Fruit fly (Drosophila melanogaster) whole organism, embryonic: ENCODE measurements around the gene RhoGAP18B.

ENCODE experiments used
- Bdp1 ChIP-seq: fragments of 200-800 bp; sonication (Bioruptor generic); optimal IDR thresholded peaks from 3 replicates; lab custom pipeline; 2016; ENCODE audit warnings: missing biosample characterization, missing genetic modification characterization
- CG11504 ChIP-seq: fragments of 200-800 bp; sonication (Bioruptor generic); optimal IDR thresholded peaks from 3 replicates; lab custom pipeline; 2019; ENCODE audit warnings: missing biosample characterization, mild to moderate bottlenecking, missing genetic modification characterization, moderate library complexity
- CG13287 ChIP-seq: fragments of 200-800 bp; sonication (Bioruptor generic); IDR thresholded peaks from 2 replicates; pipeline ENCODE4 v1.3.6; 2022; ENCODE audit warnings: missing biosample characterization, missing genetic modification characterization; ENCODE audit not compliant: partially characterized antibody
- CG14710 ChIP-seq: fragments of 200-800 bp; sonication (Bioruptor generic); optimal IDR thresholded peaks from 3 replicates; lab custom pipeline; 2019; ENCODE audit warnings: missing biosample characterization, mild to moderate bottlenecking, missing genetic modification characterization, moderate library complexity
- CG15601 ChIP-seq: fragments of 200-800 bp; sonication (Bioruptor generic); optimal IDR thresholded peaks from 3 replicates; lab custom pipeline; 2019; ENCODE audit warnings: missing biosample characterization, mild to moderate bottlenecking, missing genetic modification characterization, moderate library complexity
- CG18011 ChIP-seq: fragments of 200-800 bp; sonication (Bioruptor generic); optimal IDR thresholded peaks from 2 replicates; lab custom pipeline; 2017; ENCODE audit warnings: missing biosample characterization, missing genetic modification characterization, mild to moderate bottlenecking, moderate library complexity, missing genotype
- CG18262 ChIP-seq: fragments of 200-800 bp; optimal IDR thresholded peaks from 3 replicates; lab custom pipeline; 2019; ENCODE audit warnings: missing biosample characterization, mild to moderate bottlenecking, missing genetic modification characterization, moderate library complexity
- CG2678 ChIP-seq: fragments of 200-800 bp; sonication (Bioruptor generic); optimal IDR thresholded peaks from 3 replicates; lab custom pipeline; 2019; ENCODE audit warnings: missing biosample characterization, mild to moderate bottlenecking, missing genetic modification characterization, moderate library complexity
- CG2875 ChIP-seq: fragments of 200-800 bp; sonication (Bioruptor generic); optimal IDR thresholded peaks from 2 replicates; lab custom pipeline; 2017; ENCODE audit warnings: missing biosample characterization, mild to moderate bottlenecking, missing genetic modification characterization, missing genetic modification reagents
- CG31224 ChIP-seq: fragments of 200-800 bp; sonication (Bioruptor generic); IDR thresholded peaks from 2 replicates; pipeline ENCODE4 v1.3.6; 2022; ENCODE audit warnings: missing biosample characterization, missing genetic modification characterization
- CG31388 ChIP-seq: fragments of 200-800 bp; sonication (Bioruptor generic); optimal IDR thresholded peaks from 2 replicates; lab custom pipeline; 2016; ENCODE audit warnings: missing biosample characterization, missing genetic modification characterization
- CG3163 ChIP-seq: fragments of 200-800 bp; sonication (Bioruptor generic); optimal IDR thresholded peaks from 3 replicates; lab custom pipeline; 2016; ENCODE audit warnings: missing biosample characterization, missing genetic modification characterization
- CG4820 ChIP-seq: fragments of 200-800 bp; sonication (Bioruptor generic); optimal IDR thresholded peaks from 3 replicates; lab custom pipeline; 2016; ENCODE audit warnings: missing biosample characterization, missing genetic modification characterization
- CG6654 ChIP-seq: fragments of 200-800 bp; sonication (Bioruptor generic); optimal IDR thresholded peaks from 2 replicates; lab custom pipeline; 2017; ENCODE audit warnings: missing biosample characterization, mild to moderate bottlenecking, missing genetic modification characterization
- CG7786 ChIP-seq: fragments of 200-800 bp; sonication (Bioruptor generic); optimal IDR thresholded peaks from 2 replicates; lab custom pipeline; 2016; ENCODE audit warnings: missing biosample characterization, missing genetic modification characterization
- Doc3 ChIP-seq: fragments of 200-800 bp; sonication (Bioruptor generic); IDR thresholded peaks from 3 replicates; pipeline ENCODE4 v1.3.6; 2022; ENCODE audit warnings: missing biosample characterization, missing genetic modification characterization; ENCODE audit not compliant: partially characterized antibody
- H15 ChIP-seq: fragments of 200-800 bp; sonication (Bioruptor generic); IDR thresholded peaks from 3 replicates; pipeline ENCODE4 v1.3.6; 2022; ENCODE audit warnings: missing biosample characterization, missing genetic modification characterization
- HLH4C ChIP-seq: fragments of 200-800 bp; sonication (Bioruptor generic); IDR thresholded peaks from 3 replicates; pipeline ENCODE4 v1.3.6; 2022; ENCODE audit warnings: missing biosample characterization, missing genetic modification characterization; ENCODE audit not compliant: partially characterized antibody
- Hand ChIP-seq: fragments of 200-800 bp; sonication (Bioruptor generic); optimal IDR thresholded peaks from 2 replicates; lab custom pipeline; 2017; ENCODE audit warnings: mild to moderate bottlenecking, missing biosample characterization, missing genetic modification reagents, missing genetic modification characterization
- HmgD ChIP-seq: fragments of 200-800 bp; sonication (Bioruptor generic); optimal IDR thresholded peaks from 3 replicates; lab custom pipeline; 2016; ENCODE audit warnings: missing biosample characterization, missing genetic modification characterization
- Myb ChIP-seq: fragments of 200-800 bp; sonication (Bioruptor generic); optimal IDR thresholded peaks from 2 replicates; lab custom pipeline; 2016; ENCODE audit warnings: missing biosample characterization, missing genetic modification characterization
- Neu2 ChIP-seq: fragments of 200-800 bp; sonication (Bioruptor generic); optimal IDR thresholded peaks from 3 replicates; lab custom pipeline; 2016; ENCODE audit warnings: missing biosample characterization, missing genetic modification characterization, borderline replicate concordance
- Oaz ChIP-seq: fragments of 200-800 bp; sonication (Bioruptor generic); IDR thresholded peaks from 2 replicates; pipeline ENCODE4 v1.3.6; 2022; ENCODE audit warnings: missing biosample characterization, missing genetic modification characterization
- Optix ChIP-seq: fragments of 200-800 bp; sonication (Bioruptor generic); IDR thresholded peaks from 3 replicates; pipeline ENCODE4 v1.3.6; 2022; ENCODE audit warnings: missing biosample characterization, missing genetic modification characterization
- Sry-β ChIP-seq: fragments of 200-800 bp; sonication (Bioruptor generic); optimal IDR thresholded peaks from 2 replicates; lab custom pipeline; 2018; ENCODE audit warnings: missing biosample characterization, mild to moderate bottlenecking, missing genetic modification characterization, moderate library complexity
- abd-A ChIP-seq: fragments of 200-800 bp; sonication (Bioruptor generic); optimal IDR thresholded peaks from 3 replicates; lab custom pipeline; 2019; ENCODE audit warnings: missing biosample characterization, mild to moderate bottlenecking, missing genetic modification characterization, moderate library complexity
- bsh ChIP-seq, 2 experiments: fragments of 200-800 bp; sonication (Bioruptor generic); optimal IDR thresholded peaks; 2 replicates each; lab custom pipeline; 2017 to 2018; ENCODE audit warnings: mild to moderate bottlenecking in 2 of 2, missing biosample characterization in 2 of 2, missing genetic modification characterization in 2 of 2, moderate library complexity in 1 of 2
- cg ChIP-seq: fragments of 200-800 bp; sonication (Bioruptor generic); optimal IDR thresholded peaks from 3 replicates; lab custom pipeline; 2019; ENCODE audit warnings: missing biosample characterization, mild to moderate bottlenecking, missing genetic modification characterization, moderate library complexity
- chn ChIP-seq: fragments of 200-800 bp; sonication (Bioruptor generic); optimal IDR thresholded peaks from 2 replicates; lab custom pipeline; 2016; ENCODE audit warnings: missing biosample characterization, missing genetic modification characterization
- crol ChIP-seq: fragments of 200-800 bp; sonication (Bioruptor generic); IDR thresholded peaks from 2 replicates; pipeline ENCODE4 v1.3.6; 2022; ENCODE audit warnings: missing biosample characterization, missing genetic modification characterization
- dmrt11E ChIP-seq: fragments of 200-800 bp; sonication (Bioruptor generic); optimal IDR thresholded peaks from 3 replicates; lab custom pipeline; 2018; ENCODE audit warnings: missing biosample characterization, mild to moderate bottlenecking, missing genetic modification characterization, moderate library complexity
- esg ChIP-seq: fragments of 200-800 bp; sonication (Bioruptor generic); conservative IDR thresholded peaks from 2 replicates; pipeline ENCODE4 v1.3.6; 2022; ENCODE audit warnings: missing biosample characterization, missing genetic modification characterization
- exex ChIP-seq: fragments of 200-800 bp; sonication (Bioruptor generic); optimal IDR thresholded peaks from 4 replicates; lab custom pipeline; 2018; ENCODE audit warnings: missing biosample characterization, mild to moderate bottlenecking, missing genetic modification characterization, moderate library complexity
- gem ChIP-seq: fragments of 200-800 bp; sonication (Bioruptor generic); optimal IDR thresholded peaks from 2 replicates; lab custom pipeline; 2019; ENCODE audit warnings: missing biosample characterization, mild to moderate bottlenecking, missing genetic modification characterization, moderate library complexity
- lola ChIP-seq, 3 experiments: fragments of >200 bp in 2 of 3; fragments of 200-800 bp in 1 of 3; sonication (Bioruptor generic) in 1 of 3; optimal IDR thresholded peaks; 2 replicates each; lab custom pipeline; 2017 to 2019; ENCODE audit warnings: missing biosample characterization in 3 of 3, missing genetic modification characterization in 3 of 3, mild to moderate bottlenecking in 1 of 3, moderate library complexity in 1 of 3
- otp ChIP-seq: fragments of 200-800 bp; sonication (Bioruptor generic); IDR thresholded peaks from 3 replicates; pipeline ENCODE4, ENCODE4 v1.3.6; 2022; ENCODE audit warnings: missing biosample characterization, missing genetic modification characterization
- pum ChIP-seq: fragments of 200-800 bp; sonication (Bioruptor generic); optimal IDR thresholded peaks from 2 replicates; lab custom pipeline; 2016; ENCODE audit warnings: missing biosample characterization, missing genetic modification characterization
- sens ChIP-seq: fragments of 200-800 bp; sonication (Bioruptor generic); peaks from one replicate; lab custom pipeline; 2016; ENCODE audit warnings: missing biosample characterization, missing genetic modification characterization
- seq ChIP-seq: fragments of 200-800 bp; sonication (Bioruptor generic); IDR thresholded peaks from 2 replicates; pipeline ENCODE4 v1.3.6; 2022; ENCODE audit warnings: missing biosample characterization, missing genetic modification characterization
- ssp ChIP-seq: fragments of 200-800 bp; sonication (Bioruptor generic); IDR thresholded peaks from 2 replicates; pipeline ENCODE4 v1.3.6; 2022; ENCODE audit warnings: missing biosample characterization, missing genetic modification characterization
- z ChIP-seq: fragments of 200-800 bp; sonication (Bioruptor generic); IDR thresholded peaks from 3 replicates; pipeline ENCODE4 v1.3.6; 2022; ENCODE audit warnings: missing biosample characterization, missing genetic modification characterization

RhoGAP18B gene

dm6 chrX:19160635-19161407 is 6.1 kb downstream of the RhoGAP18B start:
- TF ChIP-seq dmrt11E (peak; percentile 8), CG6654 (GFP tag; lab: Kevin White, UChicago) (no peak), Bdp1 (GFP tag; lab: Kevin White, UChicago) (no peak), CG7786 (GFP tag; lab: Kevin White, UChicago) (no peak), cg (GFP tag; lab: Kevin White, UChicago) (peak; percentile 18), Optix (no peak), HLH4C (GFP tag; lab: Robert Waterston, UW) (no peak), sens (GFP tag; lab: Kevin White, UChicago) (peak; percentile 62), CG11504 (peak; percentile 2), CG31388 (GFP tag; lab: Kevin White, UChicago) (no peak), Myb (no peak), Hand (GFP tag; lab: Kevin White, UChicago) (no peak), CG3163 (GFP tag; lab: Kevin White, UChicago) (no peak), H15 (GFP tag; lab: Robert Waterston, UW) (no peak), exex (no peak), ssp (GFP tag; lab: Robert Waterston, UW) (no peak), Neu2 (no peak), CG15601 (tag; lab: Kevin White, UChicago) (no peak), CG14710 (tag; lab: Kevin White, UChicago) (peak; percentile 3), crol (GFP tag; lab: Robert Waterston, UW) (peak; percentile 75), CG18011 (GFP tag; lab: Kevin White, UChicago) (peak; percentile 72), lola (GFP tag; optimal IDR thresholded peaks at IDR 0.05; lab: Kevin White, UChicago) (peak in 1 of 3 experiments; percentile 24), HmgD (GFP tag; lab: Kevin White, UChicago) (no peak), seq (no peak), abd-A (tag; lab: Kevin White, UChicago) (no peak), esg (GFP tag; lab: Robert Waterston, UW) (no peak), Sry-β (GFP tag; lab: Kevin White, UChicago) (peak; percentile 71), Oaz (no peak), z (0 out of 3 replicates have a peak, but pooled peaks have one; percentile 19), CG13287 (no peak), CG31224 (GFP tag; lab: Robert Waterston, UW) (no peak), chn (GFP tag; lab: Kevin White, UChicago) (no peak), CG4820 (GFP tag; lab: Kevin White, UChicago) (no peak), otp (no peak), gem (tag; lab: Kevin White, UChicago) (peak; percentile 8), pum (no peak), CG2875 (GFP tag; lab: Kevin White, UChicago) (no peak), bsh (GFP tag; optimal IDR thresholded peaks at IDR 0.05; lab: Kevin White, UChicago) (no peak), Doc3 (GFP tag; lab: Robert Waterston, UW) (no peak), CG2678 (tag; lab: Kevin White, UChicago) (no peak), CG18262 (peak; percentile 28)
- TF ChIP-seq, all 482 proteins: peak for 12
